Fruit fly (Drosophila melanogaster) whole organism, embryonic: ENCODE results near the gene rdo.
A peak's percentile ranks its signal among the peaks of the same experiment; 100 is the strongest.

Source experiments
- Awh ChIP-seq: fragments of 200-800 bp; sonication (Bioruptor generic); IDR thresholded peaks from 2 replicates; pipeline ENCODE4, ENCODE4 v1.3.6; 2022; ENCODE audit warnings: missing biosample characterization, missing genetic modification characterization
- BtbVII ChIP-seq: fragments of 200-800 bp; sonication (Bioruptor generic); optimal IDR thresholded peaks from 3 replicates; lab custom pipeline; 2017; ENCODE audit warnings: missing biosample characterization, mild to moderate bottlenecking, missing genetic modification characterization
- CG10147 ChIP-seq: fragments of 200-800 bp; sonication (Bioruptor generic); optimal IDR thresholded peaks from 2 replicates; lab custom pipeline; 2019; ENCODE audit warnings: missing biosample characterization, mild to moderate bottlenecking, missing genetic modification characterization, moderate library complexity
- CG11085 ChIP-seq: fragments of 200-800 bp; sonication (Bioruptor generic); IDR thresholded peaks from 2 replicates; pipeline ENCODE4 v1.3.6; 2022; ENCODE audit warnings: missing biosample characterization, missing genetic modification characterization
- CG11504 ChIP-seq: fragments of 200-800 bp; sonication (Bioruptor generic); optimal IDR thresholded peaks from 3 replicates; lab custom pipeline; 2019; ENCODE audit warnings: missing biosample characterization, mild to moderate bottlenecking, missing genetic modification characterization, moderate library complexity
- CG12071 ChIP-seq: fragments of 200-800 bp; sonication (Bioruptor generic); optimal IDR thresholded peaks from 3 replicates; lab custom pipeline; 2018; ENCODE audit warnings: missing biosample characterization, mild to moderate bottlenecking, missing genetic modification characterization
- CG12104 ChIP-seq: fragments of 200-800 bp; sonication (Bioruptor generic); optimal IDR thresholded peaks from 3 replicates; lab custom pipeline; 2016; ENCODE audit warnings: missing biosample characterization, missing genetic modification characterization
- CG12299 ChIP-seq: fragments of 200-800 bp; sonication (Bioruptor generic); optimal IDR thresholded peaks from 2 replicates; lab custom pipeline; 2018; ENCODE audit warnings: missing biosample characterization, mild to moderate bottlenecking, missing genetic modification characterization
- CG12659 ChIP-seq: fragments of 200-800 bp; sonication (Bioruptor generic); optimal IDR thresholded peaks from 3 replicates; lab custom pipeline; 2017; ENCODE audit warnings: mild to moderate bottlenecking, missing biosample characterization, missing genetic modification reagents, missing genetic modification characterization
- CG12744 ChIP-seq: fragments of 200-800 bp; sonication (Bioruptor generic); optimal IDR thresholded peaks from 2 replicates; lab custom pipeline; 2016; ENCODE audit warnings: missing biosample characterization, missing genetic modification characterization
- CG13287 ChIP-seq: fragments of 200-800 bp; sonication (Bioruptor generic); IDR thresholded peaks from 2 replicates; pipeline ENCODE4 v1.3.6; 2022; ENCODE audit warnings: missing biosample characterization, missing genetic modification characterization; ENCODE audit not compliant: partially characterized antibody
- CG14441 ChIP-seq: fragments of 200-800 bp; sonication (Bioruptor generic); IDR thresholded peaks from 2 replicates; pipeline ENCODE4 v1.3.6; 2022; ENCODE audit warnings: missing biosample characterization, missing genetic modification characterization
- CG15269 ChIP-seq: fragments of 200-800 bp; sonication (Bioruptor generic); optimal IDR thresholded peaks from 2 replicates; lab custom pipeline; 2018; ENCODE audit warnings: missing biosample characterization, mild to moderate bottlenecking, missing genetic modification characterization, moderate library complexity
- CG1529 ChIP-seq: fragments of 200-800 bp; sonication (Bioruptor generic); optimal IDR thresholded peaks from 3 replicates; lab custom pipeline; 2018; ENCODE audit warnings: missing biosample characterization, missing genetic modification characterization
- CG2116 ChIP-seq: fragments of 200-800 bp; sonication (Bioruptor generic); optimal IDR thresholded peaks from 3 replicates; lab custom pipeline; 2018; ENCODE audit warnings: missing biosample characterization, mild to moderate bottlenecking, missing genetic modification characterization
- CG2678 ChIP-seq: fragments of 200-800 bp; sonication (Bioruptor generic); optimal IDR thresholded peaks from 3 replicates; lab custom pipeline; 2019; ENCODE audit warnings: missing biosample characterization, mild to moderate bottlenecking, missing genetic modification characterization, moderate library complexity
- CG30020 ChIP-seq: fragments of 200-800 bp; optimal IDR thresholded peaks from 2 replicates; lab custom pipeline; 2019; ENCODE audit warnings: missing biosample characterization, mild to moderate bottlenecking, missing genetic modification characterization, moderate library complexity
- CG8290 ChIP-seq, 3 experiments: fragments of 200-800 bp; sonication (Bioruptor generic); optimal IDR thresholded peaks; 2 replicates each; lab custom pipeline; 2016 to 2019; ENCODE audit warnings: missing biosample characterization in 3 of 3, missing genetic modification characterization in 3 of 3, mild to moderate bottlenecking in 2 of 3, moderate library complexity in 1 of 3
- CG9437 ChIP-seq: fragments of 200-800 bp; sonication (Bioruptor generic); optimal IDR thresholded peaks from 2 replicates; lab custom pipeline; 2018; ENCODE audit warnings: missing biosample characterization, mild to moderate bottlenecking, missing genetic modification characterization
- CG9727 ChIP-seq: fragments of 200-800 bp; sonication (Bioruptor generic); optimal IDR thresholded peaks from 3 replicates; lab custom pipeline; 2017; ENCODE audit warnings: missing biosample characterization, mild to moderate bottlenecking, missing genetic modification characterization
- Dbx ChIP-seq: fragments of 200-800 bp; sonication (Bioruptor generic); IDR thresholded peaks from 3 replicates; pipeline ENCODE4 v1.3.6; 2022; ENCODE audit warnings: missing biosample characterization, missing genetic modification characterization
- Elba2 ChIP-seq: fragments of 200-800 bp; sonication (Bioruptor generic); optimal IDR thresholded peaks from 3 replicates; lab custom pipeline; 2016; ENCODE audit warnings: missing biosample characterization, missing genetic modification characterization
- Fer3 ChIP-seq: fragments of 200-800 bp; sonication (Bioruptor generic); optimal IDR thresholded peaks from 2 replicates; lab custom pipeline; 2018; ENCODE audit warnings: missing biosample characterization, mild to moderate bottlenecking, missing genetic modification characterization, moderate library complexity
- HHEX ChIP-seq: fragments of 200-800 bp; sonication (Bioruptor generic); optimal IDR thresholded peaks from 3 replicates; lab custom pipeline; 2017; ENCODE audit warnings: missing biosample characterization, mild to moderate bottlenecking, missing genetic modification characterization, missing genetic modification reagents
- HLH3B ChIP-seq: fragments of 200-800 bp; sonication (Bioruptor generic); IDR thresholded peaks from 2 replicates; pipeline ENCODE4 v1.3.6; 2022; ENCODE audit warnings: missing biosample characterization, missing genetic modification characterization
- Hey ChIP-seq: fragments of 200-800 bp; sonication (Bioruptor generic); optimal IDR thresholded peaks from 3 replicates; lab custom pipeline; 2018; ENCODE audit warnings: missing biosample characterization, mild to moderate bottlenecking, missing genetic modification characterization
- Hmr ChIP-seq: fragments of 200-800 bp; sonication (Bioruptor generic); optimal IDR thresholded peaks from 3 replicates; lab custom pipeline; 2017; ENCODE audit warnings: mild to moderate bottlenecking, missing biosample characterization, missing genetic modification reagents, missing genetic modification characterization
- Mrtf ChIP-seq: fragments of 200-800 bp; sonication (Bioruptor generic); IDR thresholded peaks from 3 replicates; pipeline ENCODE4 v1.3.6; 2022; ENCODE audit warnings: missing biosample characterization, missing genetic modification characterization
- NC2α ChIP-seq: fragments of 200-800 bp; sonication (Bioruptor generic); optimal IDR thresholded peaks from 2 replicates; lab custom pipeline; 2016; ENCODE audit warnings: missing biosample characterization, missing genetic modification characterization
- NfI ChIP-seq: fragments of 200-800 bp; sonication (Bioruptor generic); optimal IDR thresholded peaks from 3 replicates; lab custom pipeline; 2018; ENCODE audit warnings: missing biosample characterization, mild to moderate bottlenecking, missing genetic modification characterization, moderate library complexity
- PHDP ChIP-seq: fragments of 200-800 bp; sonication (Bioruptor generic); optimal IDR thresholded peaks from 3 replicates; lab custom pipeline; 2018; ENCODE audit warnings: missing biosample characterization, mild to moderate bottlenecking, missing genetic modification characterization, moderate library complexity
- Sox102F ChIP-seq: fragments of 200-800 bp; sonication (Bioruptor generic); optimal IDR thresholded peaks from 2 replicates; lab custom pipeline; 2018; ENCODE audit warnings: missing biosample characterization, mild to moderate bottlenecking, missing genetic modification characterization, moderate library complexity
- bowl ChIP-seq: fragments of 200-800 bp; sonication (Bioruptor generic); IDR thresholded peaks from 2 replicates; pipeline ENCODE4 v1.3.6; 2022; ENCODE audit warnings: missing biosample characterization, missing genetic modification characterization
- br ChIP-seq: fragments of >200 bp; optimal IDR thresholded peaks from 2 replicates; lab custom pipeline; 2017
- corto ChIP-seq: fragments of 200-800 bp; sonication (Bioruptor generic); optimal IDR thresholded peaks from 2 replicates; lab custom pipeline; 2016; ENCODE audit warnings: missing biosample characterization, mild to moderate bottlenecking, missing genetic modification characterization, moderate library complexity
- croc ChIP-seq: fragments of 200-800 bp; sonication (Bioruptor generic); conservative IDR thresholded peaks from 3 replicates; pipeline ENCODE4 v1.3.6; 2022; ENCODE audit warnings: missing biosample characterization, missing genetic modification characterization
- crp ChIP-seq, 2 experiments: fragments of 200-800 bp; sonication (Bioruptor generic); optimal IDR thresholded peaks; 2 replicates in 1 of 2; 3 replicates in 1 of 2; lab custom pipeline; 2017; ENCODE audit warnings: missing biosample characterization in 2 of 2, missing genetic modification characterization in 2 of 2, mild to moderate bottlenecking in 1 of 2, moderate library complexity in 1 of 2
- da ChIP-seq: fragments of 200-800 bp; sonication (Bioruptor generic); optimal IDR thresholded peaks from 2 replicates; lab custom pipeline; 2016; ENCODE audit warnings: missing biosample characterization, missing genetic modification characterization
- danr ChIP-seq: fragments of 200-800 bp; sonication (Bioruptor generic); IDR thresholded peaks from 2 replicates; pipeline ENCODE4 v1.3.6; 2022; ENCODE audit warnings: missing biosample characterization, missing genetic modification characterization
- disco-r ChIP-seq: fragments of 200-800 bp; sonication (Bioruptor generic); optimal IDR thresholded peaks from 2 replicates; lab custom pipeline; 2016; ENCODE audit warnings: missing biosample characterization, missing genetic modification characterization
- fd96Cb ChIP-seq: fragments of 200-800 bp; sonication (Bioruptor generic); optimal IDR thresholded peaks from 2 replicates; lab custom pipeline; 2018; ENCODE audit warnings: missing biosample characterization, mild to moderate bottlenecking, missing genetic modification characterization, moderate library complexity
- lab ChIP-seq: fragments of 200-800 bp; sonication (Bioruptor generic); optimal IDR thresholded peaks from 3 replicates; lab custom pipeline; 2017; ENCODE audit warnings: missing biosample characterization, missing genetic modification characterization, mild to moderate bottlenecking, moderate library complexity, missing genetic modification reagents
- mam ChIP-seq: fragments of 200-800 bp; sonication (Bioruptor generic); optimal IDR thresholded peaks from 3 replicates; lab custom pipeline; 2016; ENCODE audit warnings: missing biosample characterization, missing genetic modification characterization
- p53 ChIP-seq: fragments of 200-800 bp; sonication (Bioruptor generic); optimal IDR thresholded peaks from 2 replicates; lab custom pipeline; 2016; ENCODE audit warnings: missing biosample characterization, missing genetic modification characterization
- pho ChIP-seq: fragments of 200-800 bp; sonication (Bioruptor generic); optimal IDR thresholded peaks from 2 replicates; lab custom pipeline; 2016; ENCODE audit warnings: missing biosample characterization, missing genetic modification characterization
- pita ChIP-seq: fragments of 200-800 bp; sonication (Bioruptor generic); optimal IDR thresholded peaks from 2 replicates; lab custom pipeline; 2017; ENCODE audit warnings: missing biosample characterization, mild to moderate bottlenecking, missing genetic modification characterization
- pros ChIP-seq: fragments of 200-800 bp; sonication (Bioruptor generic); optimal IDR thresholded peaks from 3 replicates; lab custom pipeline; 2019; ENCODE audit warnings: missing biosample characterization, mild to moderate bottlenecking, missing genetic modification characterization, moderate library complexity
- sisA ChIP-seq: fragments of 200-800 bp; sonication (Bioruptor generic); IDR thresholded peaks from 2 replicates; pipeline ENCODE4 v1.3.6; 2022; ENCODE audit warnings: missing biosample characterization, missing genetic modification characterization
- sug ChIP-seq: fragments of 200-800 bp; optimal IDR thresholded peaks from 2 replicates; lab custom pipeline; 2019; ENCODE audit warnings: missing biosample characterization, mild to moderate bottlenecking, missing genetic modification characterization, moderate library complexity
- tup ChIP-seq: fragments of 200-800 bp; sonication (Bioruptor generic); optimal IDR thresholded peaks from 2 replicates; lab custom pipeline; 2016; ENCODE audit warnings: missing biosample characterization, mild to moderate bottlenecking, missing genetic modification characterization, moderate library complexity
- zfh2 ChIP-seq: fragments of 200-800 bp; sonication (Bioruptor generic); optimal IDR thresholded peaks from 2 replicates; lab custom pipeline; 2016; ENCODE audit warnings: missing biosample characterization, missing genetic modification characterization

The rdo gene

DNA sequence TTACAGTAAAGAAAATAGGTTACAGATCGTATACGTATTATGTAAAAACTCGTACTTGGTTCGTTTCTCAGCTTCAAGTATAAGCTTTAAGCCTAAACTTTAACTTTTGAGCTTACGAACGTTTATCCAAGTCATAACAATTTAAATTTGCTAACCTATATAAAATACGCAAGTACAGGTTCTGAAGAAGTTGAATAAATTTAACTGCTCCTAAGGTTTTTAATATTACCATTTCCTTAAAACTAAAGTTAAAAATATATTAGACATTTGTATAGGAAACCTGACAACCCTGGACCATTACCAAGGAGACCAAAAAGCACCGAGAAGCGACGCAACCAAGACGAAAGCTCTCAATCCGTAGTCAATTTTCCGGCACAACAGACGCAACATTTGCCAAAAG is 107.5 kb downstream of the rdo start, which contains the start of gene CG5758 (continued):
- TF ChIP-seq Mrtf (GFP tag; lab: Robert Waterston, UW) (no peak), sug (tag; lab: Kevin White, UChicago) (peak; percentile 39), CG13287 (no peak), bowl (GFP tag; lab: Robert Waterston, UW) (no peak), Hey (tag; lab: Kevin White, UChicago) (no peak), fd96Cb (tag; lab: Kevin White, UChicago) (no peak), tup (no peak), croc (no peak), crp (GFP tag; optimal IDR thresholded peaks at IDR 0.05; lab: Kevin White, UChicago) (no peak), CG10147 (GFP tag; lab: Kevin White, UChicago) (peak; percentile 49), pho (GFP tag; lab: Kevin White, UChicago) (peak; percentile 22), CG12744 (no peak), Fer3 (tag; lab: Kevin White, UChicago) (peak; percentile 12), lab (GFP tag; lab: Kevin White, UChicago) (peak; percentile 54), Awh (GFP tag; lab: Robert Waterston, UW) (no peak), CG9727 (GFP tag; lab: Kevin White, UChicago) (no peak), br (no peak), CG15269 (tag; lab: Kevin White, UChicago) (peak; percentile 44), pita (GFP tag; lab: Kevin White, UChicago) (peak; percentile 19), CG9437 (GFP tag; lab: Kevin White, UChicago) (peak; percentile 24), CG14441 (GFP tag; lab: Robert Waterston, UW) (no peak), Hmr (peak; percentile 59), Dbx (GFP tag; lab: Robert Waterston, UW) (no peak; the same call in 2 of the 3 replicates), CG30020 (tag; lab: Kevin White, UChicago) (no peak), NfI (GFP tag; lab: Kevin White, UChicago) (no peak), da (no peak), CG2116 (GFP tag; lab: Kevin White, UChicago) (no peak), mam (peak; percentile 25), Elba2 (GFP tag; lab: Kevin White, UChicago) (no peak), CG11085 (GFP tag; lab: Robert Waterston, UW) (no peak), BtbVII (GFP tag; lab: Kevin White, UChicago) (no peak), HHEX (GFP tag; lab: Kevin White, UChicago) (peak; percentile 21), CG12299 (tag; lab: Kevin White, UChicago) (peak; percentile 30), CG12104 (GFP tag; lab: Kevin White, UChicago) (no peak), CG11504 (tag; lab: Kevin White, UChicago) (peak; percentile 59), p53 (GFP tag; lab: Kevin White, UChicago) (no peak), corto (GFP tag; lab: Kevin White, UChicago) (no peak), pros (GFP tag; lab: Kevin White, UChicago) (no peak), CG12659 (GFP tag; lab: Kevin White, UChicago) (peak; percentile 9), disco-r (GFP tag; lab: Kevin White, UChicago) (no peak), HLH3B (GFP tag; lab: Robert Waterston, UW) (no peak), NC2α (GFP tag; lab: Kevin White, UChicago) (no peak), PHDP (tag; lab: Kevin White, UChicago) (peak; percentile 40), danr (no peak), CG2678 (peak; percentile 36), CG12071 (GFP tag; lab: Kevin White, UChicago) (no peak), sisA (GFP tag; lab: Robert Waterston, UW) (no peak), CG1529 (no peak), zfh2 (GFP tag; lab: Kevin White, UChicago) (no peak), Sox102F (GFP tag; lab: Kevin White, UChicago) (peak; percentile 29), CG8290 (GFP tag; optimal IDR thresholded peaks at IDR 0.05; lab: Kevin White, UChicago) (no peak), CG8290 (tag; optimal IDR thresholded peaks at IDR 0.05; lab: Kevin White, UChicago) (no peak)
